Worm (Caenorhabditis elegans) whole organism, mixed stage, embryonic: ENCODE data around the gene gly-20.

Experiments
- M03D4.4 ChIP-seq: sonication (generic microtip); optimal IDR thresholded peaks from 2 replicates; lab custom pipeline; 2017; ENCODE audit warnings: mild to moderate bottlenecking, missing genetic modification characterization, missing compliant biosample characterization
- bed-3 ChIP-seq: fragments of 200-800 bp; sonication (Bioruptor generic); optimal IDR thresholded peaks from 3 replicates; lab custom pipeline; 2018; ENCODE audit warnings: mild to moderate bottlenecking, missing genetic modification characterization, moderate library complexity, missing compliant biosample characterization
- blmp-1 ChIP-seq: fragments of 150-350 bp; optimal IDR thresholded peaks from 2 replicates; lab custom pipeline; 2014; ENCODE audit warnings: missing biosample characterization, missing genetic modification characterization
- ceh-39 ChIP-seq: fragments of 150-350 bp; optimal IDR thresholded peaks from 2 replicates; lab custom pipeline; 2014; ENCODE audit warnings: missing biosample characterization, missing genetic modification characterization
- ceh-43 ChIP-seq: fragments of 200-800 bp; sonication (Bioruptor generic); optimal IDR thresholded peaks from 2 replicates; lab custom pipeline; 2018; ENCODE audit warnings: mild to moderate bottlenecking, missing genetic modification characterization, moderate library complexity, missing compliant biosample characterization
- ceh-83 ChIP-seq: fragments of 200-800 bp; sonication (Bioruptor generic); optimal IDR thresholded peaks from 2 replicates; lab custom pipeline; 2018; ENCODE audit warnings: mild to moderate bottlenecking, missing genetic modification characterization, missing compliant biosample characterization
- ces-1 ChIP-seq: fragments of 150-350 bp; optimal IDR thresholded peaks from 2 replicates; lab custom pipeline; 2014; ENCODE audit warnings: missing biosample characterization, missing genetic modification reagents, missing genetic modification characterization
- cnd-1 ChIP-seq: fragments of 200-800 bp; sonication (Bioruptor generic); optimal IDR thresholded peaks from 2 replicates; lab custom pipeline; 2018; ENCODE audit warnings: mild to moderate bottlenecking, missing genetic modification characterization, missing compliant biosample characterization
- drap-1 ChIP-seq: fragments of 200-800 bp; sonication (Bioruptor generic); optimal IDR thresholded peaks from 3 replicates; lab custom pipeline; 2018; ENCODE audit warnings: mild to moderate bottlenecking, missing genetic modification characterization, missing compliant biosample characterization
- elt-1 ChIP-seq: sonication (generic microtip); optimal IDR thresholded peaks from 2 replicates; lab custom pipeline; 2017; ENCODE audit warnings: missing genetic modification characterization, mild to moderate bottlenecking, missing compliant biosample characterization, antibody characterized with exemption, moderate library complexity, borderline replicate concordance; ENCODE audit not compliant: insufficient read depth
- elt-3 ChIP-seq: fragments of 150-350 bp; optimal IDR thresholded peaks from 2 replicates; lab custom pipeline; 2014; ENCODE audit warnings: missing biosample characterization, missing genetic modification characterization
- flh-1 ChIP-seq: fragments of 200-800 bp; sonication (Bioruptor generic); optimal IDR thresholded peaks from 2 replicates; lab custom pipeline; 2018; ENCODE audit warnings: mild to moderate bottlenecking, missing genetic modification characterization, moderate library complexity, missing compliant biosample characterization
- ham-2 ChIP-seq: fragments of 200-800 bp; sonication (Bioruptor generic); optimal IDR thresholded peaks from 2 replicates; lab custom pipeline; 2018; ENCODE audit warnings: mild to moderate bottlenecking, missing genetic modification characterization, missing compliant biosample characterization
- hlh-1 ChIP-seq: fragments of 150-350 bp; optimal IDR thresholded peaks from 2 replicates; lab custom pipeline; 2014; ENCODE audit warnings: missing biosample characterization, missing genetic modification reagents, missing genetic modification characterization
- lin-13 ChIP-seq: fragments of 150-350 bp; optimal IDR thresholded peaks from 2 replicates; lab custom pipeline; 2014; ENCODE audit warnings: missing biosample characterization, missing genetic modification characterization
- lin-32 ChIP-seq: fragments of 200-800 bp; sonication (Bioruptor generic); optimal IDR thresholded peaks from 2 replicates; lab custom pipeline; 2018; ENCODE audit warnings: mild to moderate bottlenecking, missing genetic modification characterization, missing compliant biosample characterization
- lsy-2 ChIP-seq: fragments of 150-350 bp; optimal IDR thresholded peaks from 2 replicates; lab custom pipeline; 2014; ENCODE audit warnings: missing biosample characterization, missing genetic modification characterization
- mab-5 ChIP-seq: fragments of 150-350 bp; optimal IDR thresholded peaks from 2 replicates; lab custom pipeline; 2014; ENCODE audit warnings: missing biosample characterization, missing genetic modification characterization
- mep-1 ChIP-seq: fragments of 150-350 bp; optimal IDR thresholded peaks from 2 replicates; lab custom pipeline; 2017; ENCODE audit warnings: missing biosample characterization, missing genetic modification reagents, missing genetic modification characterization, inconsistent platforms
- mls-2 ChIP-seq: sonication (generic microtip); optimal IDR thresholded peaks from 2 replicates; lab custom pipeline; 2016; ENCODE audit warnings: mild to moderate bottlenecking, missing genetic modification characterization, moderate library complexity, missing compliant biosample characterization
- nhr-12 ChIP-seq: fragments of 150-350 bp; optimal IDR thresholded peaks from 2 replicates; lab custom pipeline; 2014; ENCODE audit warnings: missing biosample characterization, missing genetic modification characterization
- nhr-2 ChIP-seq: fragments of 150-350 bp; optimal IDR thresholded peaks from 2 replicates; lab custom pipeline; 2014; ENCODE audit warnings: missing biosample characterization, missing genetic modification characterization
- nhr-237 ChIP-seq: fragments of 150-350 bp; optimal IDR thresholded peaks from 2 replicates; lab custom pipeline; 2014; ENCODE audit warnings: missing biosample characterization, missing genetic modification characterization
- nhr-28 ChIP-seq: fragments of 150-350 bp; optimal IDR thresholded peaks from 2 replicates; lab custom pipeline; 2014; ENCODE audit warnings: missing biosample characterization, missing genetic modification characterization
- nhr-76 ChIP-seq: sonication (generic microtip); optimal IDR thresholded peaks from 2 replicates; lab custom pipeline; 2017; ENCODE audit warnings: missing biosample characterization, missing genetic modification characterization
- pha-4 ChIP-seq: fragments of 150-350 bp; optimal IDR thresholded peaks from 2 replicates; lab custom pipeline; 2018; ENCODE audit warnings: missing biosample characterization, missing genetic modification reagents, missing genetic modification characterization
- sem-2 ChIP-seq: fragments of 200-800 bp; sonication (Bioruptor generic); optimal IDR thresholded peaks from 2 replicates; lab custom pipeline; 2018; ENCODE audit warnings: mild to moderate bottlenecking, missing genetic modification characterization, missing compliant biosample characterization
- snpc-4 ChIP-seq: fragments of 150-350 bp; optimal IDR thresholded peaks from 2 replicates; lab custom pipeline; 2014; ENCODE audit warnings: missing biosample characterization, missing genetic modification characterization
- sptf-1 ChIP-seq: sonication (generic microtip); optimal IDR thresholded peaks from 2 replicates; lab custom pipeline; 2017; ENCODE audit warnings: mild to moderate bottlenecking, missing genetic modification characterization, moderate library complexity, missing compliant biosample characterization
- tbx-8 ChIP-seq: fragments of 200-800 bp; sonication (Bioruptor generic); optimal IDR thresholded peaks from 2 replicates; lab custom pipeline; 2018; ENCODE audit warnings: mild to moderate bottlenecking, missing genetic modification characterization, moderate library complexity, missing compliant biosample characterization
- unc-120 ChIP-seq: sonication (generic microtip); optimal IDR thresholded peaks from 2 replicates; lab custom pipeline; 2017; ENCODE audit warnings: missing genetic modification characterization, missing compliant biosample characterization; ENCODE audit not compliant: poor library complexity, severe bottlenecking
- unc-39 ChIP-seq: fragments of 150-350 bp; optimal IDR thresholded peaks from 2 replicates; lab custom pipeline; 2014; ENCODE audit warnings: missing biosample characterization, missing genetic modification characterization
- unc-62 ChIP-seq: fragments of 150-350 bp; optimal IDR thresholded peaks from 2 replicates; lab custom pipeline; 2014; ENCODE audit warnings: missing biosample characterization, missing genetic modification reagents, missing genetic modification characterization
- zip-8 ChIP-seq: fragments of 150-350 bp; optimal IDR thresholded peaks from 2 replicates; lab custom pipeline; 2014; ENCODE audit warnings: missing biosample characterization, missing genetic modification characterization
- ztf-11 ChIP-seq: fragments of 150-350 bp; optimal IDR thresholded peaks from 2 replicates; lab custom pipeline; 2014; ENCODE audit warnings: missing biosample characterization, missing genetic modification characterization

The gly-20 gene

DNA sequence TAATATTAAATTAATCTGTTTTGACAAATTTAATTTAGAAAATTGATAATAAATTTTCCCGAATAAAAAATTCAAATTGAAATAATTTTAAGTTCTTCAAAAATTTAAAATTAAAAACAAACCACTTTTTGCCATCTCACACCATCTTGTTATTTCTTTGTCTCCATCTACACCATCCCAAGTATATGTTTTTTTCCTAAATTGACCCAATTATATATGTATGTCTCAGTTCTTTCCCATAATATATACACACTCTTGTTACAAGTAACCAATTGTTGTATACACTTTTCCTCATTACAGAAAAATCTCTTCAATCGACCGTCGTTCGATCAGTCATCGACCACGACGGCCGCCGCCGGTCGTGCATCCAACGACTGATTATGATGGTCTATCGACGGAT, at the start of gene gly-20:
Gene gly-20, plus strand, starts transcription at position 301 of the 400 bp plus-strand sequence.
- TF ChIP-seq lin-13 (tag; lab: Kevin White, UChicago) (no peak), ces-1 (no peak), ham-2 (GFP tag; lab: Kevin White, UChicago) (no peak), ztf-11 (no peak)

DNA sequence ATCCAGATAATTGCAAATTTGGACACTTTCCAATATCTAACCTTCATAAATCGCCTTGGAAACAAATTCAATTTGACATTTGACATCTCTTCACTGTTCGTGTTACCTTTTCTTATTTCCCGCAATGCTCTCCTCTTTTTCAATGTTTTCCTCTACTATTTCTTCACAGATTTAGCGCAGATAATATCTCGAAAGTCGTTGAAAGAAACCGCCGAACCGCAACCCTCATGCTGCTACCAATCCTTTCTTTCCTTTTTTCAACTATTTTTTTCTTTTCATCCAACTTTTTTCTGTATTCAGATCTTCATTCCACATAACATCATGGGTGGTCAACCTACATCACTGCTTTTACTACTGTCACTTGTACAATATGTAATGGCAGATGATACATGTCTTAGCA, 48.0 kb upstream of the gly-20 start, which contains the start of gene T19B10.5:
Gene T19B10.5, plus strand, starts transcription at position 301 of the 400 bp plus-strand sequence.
- TF ChIP-seq snpc-4 (no peak), nhr-28 (tag; lab: Kevin White, UChicago) (no peak), mab-5 (tag; lab: Kevin White, UChicago) (no peak), unc-120 (tag; lab: Kevin White, UChicago) (no peak), tbx-8 (GFP tag; lab: Kevin White, UChicago) (no peak), ceh-43 (GFP tag; lab: Kevin White, UChicago) (no peak), pha-4 (tag; lab: Kevin White, UChicago) (no peak)

- TF ChIP-seq ztf-11 (no peak), ceh-43 (GFP tag; lab: Kevin White, UChicago) (no peak), nhr-76 (no peak), M03D4.4 (no peak), flh-1 (GFP tag; lab: Kevin White, UChicago) (no peak), snpc-4 (no peak), ces-1 (no peak), sptf-1 (tag; lab: Kevin White, UChicago) (no peak), elt-3 (no peak), cnd-1 (no peak), unc-120 (tag; lab: Kevin White, UChicago) (no peak), elt-1 (no peak), pha-4 (tag; lab: Kevin White, UChicago) (no peak), mep-1 (tag; lab: Kevin White, UChicago) (no peak), tbx-8 (GFP tag; lab: Kevin White, UChicago) (no peak)
- TF ChIP-seq, all 35 proteins: peak for 0
Measured at ce11 chrV:11235876-11236275, 46.5 kb upstream of the gly-20 start.

DNA sequence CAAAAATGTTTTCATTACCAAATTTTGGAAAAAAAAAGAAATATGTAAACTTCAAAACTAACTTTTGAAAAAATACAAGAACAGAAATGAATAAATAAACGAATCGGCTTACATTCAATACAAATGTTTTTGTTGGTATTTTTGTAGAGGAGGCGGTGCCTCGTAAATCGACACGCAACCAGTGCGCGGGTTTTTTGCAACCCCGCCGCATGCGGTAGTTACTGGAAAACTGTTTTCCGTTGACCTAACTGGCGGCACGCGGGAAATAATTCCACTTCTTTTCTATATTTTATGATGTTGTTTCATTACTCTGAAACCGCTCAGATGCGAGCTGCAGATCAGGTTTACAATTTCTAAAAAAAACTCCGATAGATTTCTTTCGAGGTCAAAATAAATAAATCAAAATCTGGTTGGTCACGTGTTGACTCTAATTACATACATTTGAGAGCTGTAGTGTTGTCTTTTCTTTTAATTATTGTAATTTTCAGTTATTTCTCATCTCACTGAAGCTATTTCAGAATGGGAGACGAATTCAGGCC, 43.1 kb upstream of the gly-20 start, which contains the start of the genes dvc-1 and ima-1:
Gene dvc-1, minus strand, starts transcription at position 145 of the 539 bp plus-strand sequence.
Gene ima-1, plus strand, starts transcription at position 489 of the 539 bp plus-strand sequence.
- no peak for TF ChIP-seq nhr-2 (tag; lab: Kevin White, UChicago)
- peak; percentile 69 for TF ChIP-seq drap-1
- peak; percentile 54 for TF ChIP-seq unc-120 (tag; lab: Kevin White, UChicago)
- TF ChIP-seq pha-4 (tag; lab: Kevin White, UChicago): no peak
- TF ChIP-seq mep-1 (tag; lab: Kevin White, UChicago): peak; percentile 75
- TF ChIP-seq sem-2 (GFP tag; lab: Kevin White, UChicago): peak; percentile 65
- peak; percentile 76 for TF ChIP-seq cnd-1
- TF ChIP-seq ceh-43 (GFP tag; lab: Kevin White, UChicago): peak; percentile 82
- TF ChIP-seq nhr-12: peak; percentile 56
- peak; percentile 8 for TF ChIP-seq nhr-28 (tag; lab: Kevin White, UChicago)
- no peak for TF ChIP-seq tbx-8 (GFP tag; lab: Kevin White, UChicago)
- peak; percentile 87 for TF ChIP-seq mls-2 (tag; lab: Kevin White, UChicago)
- no peak for TF ChIP-seq unc-39 (tag; lab: Kevin White, UChicago)
- TF ChIP-seq ceh-83 (GFP tag; lab: Kevin White, UChicago): peak; percentile 59
- TF ChIP-seq blmp-1 (tag; lab: Kevin White, UChicago): peak; percentile 64
- TF ChIP-seq zip-8: no peak
- peak; percentile 61 for TF ChIP-seq nhr-237 (tag; lab: Kevin White, UChicago)
- peak; percentile 48 for TF ChIP-seq hlh-1 (tag; lab: Kevin White, UChicago)
- TF ChIP-seq bed-3 (GFP tag; lab: Kevin White, UChicago): peak; percentile 44
- TF ChIP-seq elt-1: peak; percentile 2
- TF ChIP-seq mab-5 (tag; lab: Kevin White, UChicago): no peak
- peak; percentile 70 for TF ChIP-seq nhr-76
- TF ChIP-seq ceh-39 (tag; lab: Kevin White, UChicago): no peak
- TF ChIP-seq snpc-4: no peak
- peak; percentile 36 for TF ChIP-seq ces-1
- TF ChIP-seq flh-1 (GFP tag; lab: Kevin White, UChicago): no peak
- TF ChIP-seq lin-32 (GFP tag; lab: Kevin White, UChicago): no peak
- TF ChIP-seq sptf-1 (tag; lab: Kevin White, UChicago): peak; percentile 89
- TF ChIP-seq ztf-11: peak; percentile 89
- peak; percentile 56 for TF ChIP-seq lsy-2 (tag; lab: Kevin White, UChicago)
- TF ChIP-seq lin-13 (tag; lab: Kevin White, UChicago): no peak
- no peak for TF ChIP-seq unc-62
- peak; percentile 14 for TF ChIP-seq ham-2 (GFP tag; lab: Kevin White, UChicago)
- TF ChIP-seq M03D4.4: peak; percentile 78
- TF ChIP-seq elt-3: no peak
